Worm (Caenorhabditis elegans) whole organism, L2 larva: Measurements from ENCODE around the gene cey-1.
A peak's percentile ranks its signal among the peaks of the same experiment; 100 is the strongest.

Experiments used
- C34F6.9 ChIP-seq: fragments of 150-350 bp; optimal IDR thresholded peaks from 2 replicates; lab custom pipeline; 2014; ENCODE audit warnings: missing biosample characterization, missing genetic modification characterization
- R02D3.7 ChIP-seq: fragments of 150-350 bp; optimal IDR thresholded peaks from 2 replicates; lab custom pipeline; 2014; ENCODE audit warnings: missing biosample characterization, missing genetic modification characterization
- Y55F3AM.14 ChIP-seq: fragments of 200-800 bp; sonication (Bioruptor generic); optimal IDR thresholded peaks from 2 replicates; lab custom pipeline; 2018; ENCODE audit warnings: mild to moderate bottlenecking, missing genetic modification characterization, missing compliant biosample characterization
- aly-2 ChIP-seq: fragments of 150-350 bp; optimal IDR thresholded peaks from 2 replicates; lab custom pipeline; 2014; ENCODE audit warnings: missing biosample characterization, missing genetic modification characterization
- blmp-1 ChIP-seq: sonication (generic microtip); optimal IDR thresholded peaks from 2 replicates; lab custom pipeline; 2017; ENCODE audit warnings: missing genetic modification characterization, mild to moderate bottlenecking, missing compliant biosample characterization, antibody characterized with exemption, moderate library complexity; ENCODE audit not compliant: insufficient read depth
- ceh-16 ChIP-seq: fragments of 150-350 bp; optimal IDR thresholded peaks from 2 replicates; lab custom pipeline; 2014; ENCODE audit warnings: missing biosample characterization, missing genetic modification characterization
- crh-2 ChIP-seq: sonication (generic microtip); optimal IDR thresholded peaks from 2 replicates; lab custom pipeline; 2017; ENCODE audit warnings: missing biosample characterization, missing genetic modification characterization
- dmd-4 ChIP-seq: sonication (generic microtip); optimal IDR thresholded peaks from 2 replicates; lab custom pipeline; 2017; ENCODE audit warnings: missing biosample characterization, missing genetic modification characterization
- egl-27 ChIP-seq: sonication (generic microtip); optimal IDR thresholded peaks from 3 replicates; lab custom pipeline; 2017; ENCODE audit warnings: missing biosample characterization, missing genetic modification reagents, missing genetic modification characterization
- elt-1 ChIP-seq: fragments of 150-350 bp; optimal IDR thresholded peaks from 2 replicates; lab custom pipeline; 2014; ENCODE audit warnings: missing biosample characterization, missing genetic modification characterization
- elt-3 ChIP-seq: sonication (generic microtip); optimal IDR thresholded peaks from 2 replicates; lab custom pipeline; 2017; ENCODE audit warnings: missing biosample characterization, missing genetic modification characterization
- gmeb-1 ChIP-seq: fragments of 150-350 bp; optimal IDR thresholded peaks from 2 replicates; lab custom pipeline; 2014; ENCODE audit warnings: missing biosample characterization, missing genetic modification characterization
- lin-11 ChIP-seq: fragments of 150-350 bp; sonication (generic microtip); optimal IDR thresholded peaks from 2 replicates; lab custom pipeline; 2014; ENCODE audit warnings: missing biosample characterization, missing genetic modification characterization, inconsistent platforms, mixed read lengths
- lin-13 ChIP-seq: fragments of 150-350 bp; optimal IDR thresholded peaks from 2 replicates; lab custom pipeline; 2014; ENCODE audit warnings: missing biosample characterization, missing genetic modification reagents, missing genetic modification characterization
- lin-39 ChIP-seq: fragments of 150-350 bp; optimal IDR thresholded peaks from 2 replicates; lab custom pipeline; 2014; ENCODE audit warnings: missing biosample characterization, missing genetic modification reagents, missing genetic modification characterization
- lsy-2 ChIP-seq, 2 experiments: fragments of 150-350 bp in 1 of 2; sonication (generic microtip) in 1 of 2; optimal IDR thresholded peaks; 2 replicates each; lab custom pipeline; 2014 to 2017; ENCODE audit warnings: missing biosample characterization in 2 of 2, missing genetic modification characterization in 2 of 2
- mab-5 ChIP-seq: fragments of 150-350 bp; optimal IDR thresholded peaks from 2 replicates; lab custom pipeline; 2014; ENCODE audit warnings: missing biosample characterization, missing genetic modification characterization
- mbf-1 ChIP-seq: sonication (generic microtip); optimal IDR thresholded peaks from 2 replicates; lab custom pipeline; 2017; ENCODE audit warnings: missing biosample characterization, missing genetic modification characterization
- nhr-10 ChIP-seq: sonication (generic microtip); optimal IDR thresholded peaks from 2 replicates; lab custom pipeline; 2017; ENCODE audit warnings: missing biosample characterization, missing genetic modification characterization
- nhr-12 ChIP-seq: fragments of 150-350 bp; optimal IDR thresholded peaks from 2 replicates; lab custom pipeline; 2014; ENCODE audit warnings: missing biosample characterization, missing genetic modification characterization
- nhr-129 ChIP-seq: fragments of 150-350 bp; optimal IDR thresholded peaks from 2 replicates; lab custom pipeline; 2014; ENCODE audit warnings: missing biosample characterization, missing genetic modification characterization
- nhr-21 ChIP-seq: fragments of 150-350 bp; optimal IDR thresholded peaks from 2 replicates; lab custom pipeline; 2014; ENCODE audit warnings: missing biosample characterization, missing genetic modification characterization
- nhr-23 ChIP-seq: fragments of 150-350 bp; optimal IDR thresholded peaks from 2 replicates; lab custom pipeline; 2014; ENCODE audit warnings: missing biosample characterization, missing genetic modification reagents, missing genetic modification characterization
- nhr-25 ChIP-seq: fragments of 150-350 bp; sonication (generic microtip); optimal IDR thresholded peaks from 3 replicates; lab custom pipeline; 2014; ENCODE audit warnings: missing biosample characterization, missing genetic modification characterization
- nhr-6 ChIP-seq: fragments of 150-350 bp; optimal IDR thresholded peaks from 2 replicates; lab custom pipeline; 2014; ENCODE audit warnings: missing biosample characterization, missing genetic modification characterization
- sem-4 ChIP-seq: fragments of 150-350 bp; optimal IDR thresholded peaks from 2 replicates; lab custom pipeline; 2014; ENCODE audit warnings: missing biosample characterization, missing genetic modification reagents, missing genetic modification characterization
- skn-1 ChIP-seq: sonication (generic microtip); optimal IDR thresholded peaks from 2 replicates; lab custom pipeline; 2017; ENCODE audit warnings: missing biosample characterization, missing genetic modification characterization
- sma-3 ChIP-seq: sonication (generic microtip); optimal IDR thresholded peaks from 2 replicates; lab custom pipeline; 2016; ENCODE audit warnings: missing genetic modification reagents, missing genetic modification characterization, missing compliant biosample characterization
- sma-9 ChIP-seq, 2 experiments: fragments of 150-350 bp in 1 of 2; sonication (generic microtip) in 1 of 2; optimal IDR thresholded peaks; 2 replicates each; lab custom pipeline; 2014 to 2016; ENCODE audit warnings: missing genetic modification characterization in 2 of 2, mild to moderate bottlenecking in 1 of 2, missing biosample characterization in 1 of 2, missing compliant biosample characterization in 1 of 2, missing genetic modification reagents in 1 of 2, moderate library complexity in 1 of 2
- snpc-4 ChIP-seq: fragments of 150-350 bp; optimal IDR thresholded peaks from 2 replicates; lab custom pipeline; 2014; ENCODE audit warnings: missing biosample characterization, missing genetic modification characterization
- unc-39 ChIP-seq: fragments of 150-350 bp; optimal IDR thresholded peaks from 2 replicates; lab custom pipeline; 2014; ENCODE audit warnings: missing biosample characterization, missing genetic modification characterization
- unc-55 ChIP-seq: fragments of 150-350 bp; sonication (generic microtip); optimal IDR thresholded peaks from 3 replicates; lab custom pipeline; 2014; ENCODE audit warnings: missing biosample characterization, missing genetic modification reagents, missing genetic modification characterization
- unc-62 ChIP-seq: fragments of 150-350 bp; optimal IDR thresholded peaks from 2 replicates; lab custom pipeline; 2014; ENCODE audit warnings: missing biosample characterization, missing genetic modification reagents, missing genetic modification characterization
- ztf-1 ChIP-seq: fragments of 200-800 bp; sonication (Bioruptor generic); conservative IDR thresholded peaks from 2 replicates; pipeline ENCODE4 v1.3.6; 2022; ENCODE audit warnings: missing genetic modification characterization, missing compliant biosample characterization
- ztf-11 ChIP-seq: sonication (generic microtip); optimal IDR thresholded peaks from 2 replicates; lab custom pipeline; 2017; ENCODE audit warnings: missing biosample characterization, missing genetic modification characterization
- ztf-4 ChIP-seq: fragments of 150-350 bp; optimal IDR thresholded peaks from 2 replicates; lab custom pipeline; 2014; ENCODE audit warnings: missing biosample characterization, missing genetic modification characterization

Gene cey-1

DNA sequence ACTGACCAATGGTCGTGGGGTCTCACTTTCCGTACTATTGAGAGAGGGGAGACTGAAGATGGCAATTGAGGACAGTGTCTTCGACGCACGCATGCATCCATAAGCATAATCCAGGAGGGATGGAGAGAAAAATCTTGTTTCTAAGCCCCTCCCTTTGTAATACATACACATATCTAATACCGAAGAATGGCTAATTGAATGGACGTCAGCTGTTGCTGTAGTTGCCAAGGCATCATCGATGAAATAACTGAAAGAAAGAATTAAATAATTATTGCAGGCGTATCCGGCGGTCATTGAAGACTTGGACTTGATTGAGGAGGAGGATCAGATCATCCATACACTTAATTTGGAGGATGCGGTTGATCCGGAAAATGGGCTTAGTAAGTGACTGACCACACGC lies 15.4 kb downstream of the cey-1 start, which contains the start of gene F33A8.7:
Gene F33A8.7, minus strand, starts transcription at position 101 of the 400 bp plus-strand sequence.
- TF ChIP-seq unc-55 (GFP tag; lab: Kevin White, UChicago), result no peak
- no peak for TF ChIP-seq nhr-21
- TF ChIP-seq skn-1, result no peak
- TF ChIP-seq nhr-25 (tag; lab: Kevin White, UChicago), result no peak

DNA sequence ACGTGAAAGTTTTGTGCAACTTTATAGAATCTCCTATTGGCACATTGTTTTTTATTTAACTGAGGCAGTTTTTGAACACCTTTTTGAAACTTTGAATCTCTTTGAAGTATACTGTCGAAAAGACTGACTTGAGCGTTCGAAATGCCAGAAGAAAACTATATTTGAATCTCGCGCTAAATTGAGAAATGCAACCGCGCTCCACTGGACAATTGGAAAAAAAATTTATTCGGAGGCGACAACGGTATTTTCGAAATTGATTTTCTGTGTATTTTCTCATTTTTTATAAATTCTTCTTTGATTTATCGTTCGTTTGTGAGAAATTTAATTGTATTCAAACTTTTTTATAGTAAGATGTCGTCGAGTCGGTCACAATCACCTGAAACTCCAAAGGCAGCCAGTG lies 19.0 kb downstream of the cey-1 start, which contains the start of gene let-858:
Gene let-858, plus strand, starts transcription at position 348 of the 400 bp plus-strand sequence.
- TF ChIP-seq sma-3 (GFP tag; lab: Kevin White, UChicago) (peak; percentile 42), ceh-16 (tag; lab: Kevin White, UChicago) (no peak), sma-9 (GFP tag; optimal IDR thresholded peaks at IDR 0.05; lab: Kevin White, UChicago) (peak; percentile 49), sma-9 (tag; optimal IDR thresholded peaks at IDR 0.05; lab: Kevin White, UChicago) (no peak), R02D3.7 (no peak), blmp-1 (tag; lab: Kevin White, UChicago) (no peak), skn-1 (no peak), nhr-129 (tag; lab: Kevin White, UChicago) (peak; percentile 59), dmd-4 (no peak), crh-2 (tag; lab: Kevin White, UChicago) (peak; percentile 13), lin-13 (peak; percentile 42), elt-3 (no peak), C34F6.9 (tag; lab: Kevin White, UChicago) (peak; percentile 58), nhr-21 (peak; percentile 29), nhr-10 (no peak), gmeb-1 (tag; lab: Kevin White, UChicago) (peak; percentile 97), ztf-4 (no peak), sem-4 (peak; percentile 37), nhr-25 (tag; lab: Kevin White, UChicago) (peak; percentile 57), ztf-11 (tag; lab: Kevin White, UChicago) (no peak), nhr-6 (tag; lab: Kevin White, UChicago) (no peak), unc-39 (tag; lab: Kevin White, UChicago) (no peak), lsy-2 (tag; optimal IDR thresholded peaks at IDR 0.05; lab: Kevin White, UChicago) (peak; percentile 34 to 76), mab-5 (tag; lab: Kevin White, UChicago) (peak; percentile 16)

DNA sequence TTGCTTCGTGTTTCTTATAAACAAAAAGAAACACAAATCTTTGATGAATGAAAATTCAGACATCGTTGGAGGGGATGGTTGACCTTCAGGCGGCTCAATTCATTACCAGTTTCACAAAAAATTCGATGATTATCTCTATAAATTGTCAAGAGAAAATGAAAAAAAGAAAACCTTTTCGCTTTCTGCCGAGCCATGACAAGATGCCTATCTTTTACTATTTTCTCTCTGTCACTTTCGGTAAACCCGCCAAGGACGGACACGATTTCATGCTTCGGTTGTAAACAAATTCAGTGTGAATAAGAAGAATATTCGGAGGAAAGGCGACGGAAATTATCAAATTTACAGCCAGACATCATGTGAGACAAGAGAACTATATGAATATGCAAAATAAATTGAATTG lies 20.3 kb downstream of the cey-1 start:
- TF ChIP-seq Y55F3AM.14 (GFP tag; lab: Kevin White, UChicago), result no peak
- TF ChIP-seq sma-9 (GFP tag; optimal IDR thresholded peaks at IDR 0.05; lab: Kevin White, UChicago), result peak; percentile 37
- TF ChIP-seq sma-9 (tag; optimal IDR thresholded peaks at IDR 0.05; lab: Kevin White, UChicago), result no peak
- peak; percentile 59 for TF ChIP-seq ceh-16 (tag; lab: Kevin White, UChicago)
- TF ChIP-seq mab-5 (tag; lab: Kevin White, UChicago), result no peak
- TF ChIP-seq blmp-1 (tag; lab: Kevin White, UChicago), result peak; percentile 97
- no peak for TF ChIP-seq ztf-11 (tag; lab: Kevin White, UChicago)
- peak; percentile 66 for TF ChIP-seq nhr-25 (tag; lab: Kevin White, UChicago)
- no peak for TF ChIP-seq mbf-1
- no peak for TF ChIP-seq lin-13
- TF ChIP-seq, all 48 proteins: peak for 4

- TF ChIP-seq dmd-4, result no peak
- peak; percentile 63 for TF ChIP-seq blmp-1 (tag; lab: Kevin White, UChicago)
- no peak for TF ChIP-seq snpc-4 (tag; lab: Kevin White, UChicago)
- no peak for TF ChIP-seq mbf-1
- no peak for TF ChIP-seq nhr-10
- TF ChIP-seq lin-13, result no peak
- TF ChIP-seq ceh-16 (tag; lab: Kevin White, UChicago), result peak; percentile 85
- no peak for TF ChIP-seq ztf-11 (tag; lab: Kevin White, UChicago)
- TF ChIP-seq skn-1, result no peak
- TF ChIP-seq nhr-25 (tag; lab: Kevin White, UChicago), result peak; percentile 52
- TF ChIP-seq egl-27 (tag; lab: Kevin White, UChicago), result no peak
- TF ChIP-seq aly-2 (tag; lab: Kevin White, UChicago), result no peak
- TF ChIP-seq nhr-129 (tag; lab: Kevin White, UChicago), result no peak
- no peak for TF ChIP-seq lsy-2 (tag; optimal IDR thresholded peaks at IDR 0.05; lab: Kevin White, UChicago)
- TF ChIP-seq gmeb-1 (tag; lab: Kevin White, UChicago), result no peak
- TF ChIP-seq lin-11, result no peak
- TF ChIP-seq sma-9 (GFP tag; optimal IDR thresholded peaks at IDR 0.05; lab: Kevin White, UChicago), result peak; percentile 43
- no peak for TF ChIP-seq sma-9 (tag; optimal IDR thresholded peaks at IDR 0.05; lab: Kevin White, UChicago)
- TF ChIP-seq unc-62 (GFP tag; lab: Kevin White, UChicago), result no peak
- no peak for TF ChIP-seq elt-1 (tag; lab: Kevin White, UChicago)
- TF ChIP-seq nhr-12 (tag; lab: Kevin White, UChicago), result no peak
- no peak for TF ChIP-seq ztf-1 (GFP tag; lab: Robert Waterston, UW)
- TF ChIP-seq nhr-23 (tag; lab: Kevin White, UChicago), result no peak
- TF ChIP-seq lin-39 (tag; lab: Kevin White, UChicago), result no peak
Measured at ce11 chrII:11016884-11017283, 24.1 kb downstream of the cey-1 start.
